Fruit fly (Drosophila melanogaster) whole organism, embryonic: ENCODE results near the gene bwa.

ENCODE experiments used
- Atf3 ChIP-seq: fragments of 200-800 bp; sonication (Bioruptor generic); optimal IDR thresholded peaks from 3 replicates; lab custom pipeline; 2016; ENCODE audit warnings: missing biosample characterization, missing genetic modification characterization
- Awh ChIP-seq: fragments of 200-800 bp; sonication (Bioruptor generic); IDR thresholded peaks from 2 replicates; pipeline ENCODE4, ENCODE4 v1.3.6; 2022; ENCODE audit warnings: missing biosample characterization, missing genetic modification characterization
- Bdp1 ChIP-seq: fragments of 200-800 bp; sonication (Bioruptor generic); optimal IDR thresholded peaks from 3 replicates; lab custom pipeline; 2016; ENCODE audit warnings: missing biosample characterization, missing genetic modification characterization
- CG10274 ChIP-seq: fragments of 200-800 bp; sonication (Bioruptor generic); optimal IDR thresholded peaks from 3 replicates; lab custom pipeline; 2017; ENCODE audit warnings: missing biosample characterization, mild to moderate bottlenecking, missing genetic modification characterization
- CG11504 ChIP-seq: fragments of 200-800 bp; sonication (Bioruptor generic); optimal IDR thresholded peaks from 3 replicates; lab custom pipeline; 2019; ENCODE audit warnings: missing biosample characterization, mild to moderate bottlenecking, missing genetic modification characterization, moderate library complexity
- CG12236 ChIP-seq: fragments of 200-800 bp; sonication (Bioruptor generic); optimal IDR thresholded peaks from 2 replicates; lab custom pipeline; 2016; ENCODE audit warnings: missing biosample characterization, missing genetic modification characterization
- CG12744 ChIP-seq: fragments of 200-800 bp; sonication (Bioruptor generic); optimal IDR thresholded peaks from 2 replicates; lab custom pipeline; 2016; ENCODE audit warnings: missing biosample characterization, missing genetic modification characterization
- CG13624 ChIP-seq: fragments of 200-800 bp; sonication (Bioruptor generic); optimal IDR thresholded peaks from 2 replicates; lab custom pipeline; 2016; ENCODE audit warnings: missing biosample characterization, missing genetic modification characterization
- CG14667 ChIP-seq: fragments of 200-800 bp; sonication (Bioruptor generic); IDR thresholded peaks from 2 replicates; pipeline ENCODE4 v1.3.6; 2022; ENCODE audit warnings: missing biosample characterization, missing genetic modification characterization
- CG15479 ChIP-seq: fragments of 200-800 bp; sonication (Bioruptor generic); optimal IDR thresholded peaks from 3 replicates; lab custom pipeline; 2019; ENCODE audit warnings: missing biosample characterization, mild to moderate bottlenecking, missing genetic modification characterization, moderate library complexity
- CG16815 ChIP-seq: fragments of 200-800 bp; sonication (Bioruptor generic); optimal IDR thresholded peaks from 3 replicates; lab custom pipeline; 2017; ENCODE audit warnings: missing biosample characterization, mild to moderate bottlenecking, missing genetic modification characterization
- CG17359 ChIP-seq: fragments of 200-800 bp; sonication (Bioruptor generic); optimal IDR thresholded peaks from 3 replicates; lab custom pipeline; 2018; ENCODE audit warnings: missing biosample characterization, mild to moderate bottlenecking, missing genetic modification characterization, moderate library complexity
- CG1792 ChIP-seq: fragments of 200-800 bp; sonication (Bioruptor generic); optimal IDR thresholded peaks from 2 replicates; lab custom pipeline; 2016; ENCODE audit warnings: missing biosample characterization, missing genetic modification characterization
- CG3065 ChIP-seq: fragments of 200-800 bp; sonication (Bioruptor generic); optimal IDR thresholded peaks from 2 replicates; lab custom pipeline; 2016; ENCODE audit warnings: missing biosample characterization, missing genetic modification characterization
- CG31441 ChIP-seq: fragments of 200-800 bp; sonication (Bioruptor generic); IDR thresholded peaks from 2 replicates; pipeline ENCODE4 v1.3.6; 2022; ENCODE audit warnings: missing biosample characterization, missing genetic modification characterization
- CG32532 ChIP-seq: fragments of 200-800 bp; sonication (Bioruptor generic); IDR thresholded peaks from 2 replicates; pipeline ENCODE4 v1.3.6; 2022; ENCODE audit warnings: missing biosample characterization, missing genetic modification characterization
- CG4282 ChIP-seq: fragments of 200-800 bp; sonication (Bioruptor generic); optimal IDR thresholded peaks from 2 replicates; lab custom pipeline; 2016; ENCODE audit warnings: missing biosample characterization, missing genetic modification characterization
- CG4360 ChIP-seq: fragments of 200-800 bp; sonication (Bioruptor generic); IDR thresholded peaks from 2 replicates; pipeline ENCODE4 v1.3.6; 2022; ENCODE audit warnings: missing biosample characterization, missing genetic modification characterization
- CG4404 ChIP-seq: fragments of 200-800 bp; sonication (Bioruptor generic); IDR thresholded peaks from 2 replicates; pipeline ENCODE4 v1.3.6; 2022; ENCODE audit warnings: missing biosample characterization, missing genetic modification characterization
- CG4617 ChIP-seq: fragments of 200-800 bp; sonication (Bioruptor generic); optimal IDR thresholded peaks from 3 replicates; lab custom pipeline; 2016; ENCODE audit warnings: missing biosample characterization, missing genetic modification characterization, borderline replicate concordance
- CG7556 ChIP-seq: fragments of 200-800 bp; sonication (Bioruptor generic); optimal IDR thresholded peaks from 2 replicates; lab custom pipeline; 2017; ENCODE audit warnings: missing biosample characterization, mild to moderate bottlenecking, missing genetic modification characterization
- CG7745 ChIP-seq: fragments of 200-800 bp; sonication (Bioruptor generic); optimal IDR thresholded peaks from 2 replicates; lab custom pipeline; 2018; ENCODE audit warnings: missing biosample characterization, mild to moderate bottlenecking, missing genetic modification characterization, moderate library complexity
- CG7839 ChIP-seq: fragments of 200-800 bp; sonication (Bioruptor generic); optimal IDR thresholded peaks from 3 replicates; lab custom pipeline; 2018; ENCODE audit warnings: missing biosample characterization, mild to moderate bottlenecking, missing genetic modification characterization, moderate library complexity
- CHES-1-like ChIP-seq: fragments of 200-800 bp; sonication (Bioruptor generic); optimal IDR thresholded peaks from 2 replicates; lab custom pipeline; 2016; ENCODE audit warnings: missing biosample characterization, missing genetic modification characterization
- CTCF ChIP-seq: fragments of 200-800 bp; sonication (Bioruptor generic); optimal IDR thresholded peaks from 2 replicates; lab custom pipeline; 2017; ENCODE audit warnings: missing biosample characterization, mild to moderate bottlenecking, missing genetic modification characterization, moderate library complexity
- D19B ChIP-seq: fragments of 200-800 bp; sonication (Bioruptor generic); optimal IDR thresholded peaks from 2 replicates; lab custom pipeline; 2017; ENCODE audit warnings: missing biosample characterization, mild to moderate bottlenecking, missing genetic modification characterization
- Dad ChIP-seq: fragments of 200-800 bp; sonication (Bioruptor generic); optimal IDR thresholded peaks from 3 replicates; lab custom pipeline; 2016; ENCODE audit warnings: missing biosample characterization, missing genetic modification characterization
- Dll ChIP-seq: fragments of 200-800 bp; sonication (Bioruptor generic); IDR thresholded peaks from 4 replicates; pipeline ENCODE4 v1.3.6; 2022; ENCODE audit warnings: missing biosample characterization, missing genetic modification characterization; ENCODE audit not compliant: partially characterized antibody
- Fer3 ChIP-seq: fragments of 200-800 bp; sonication (Bioruptor generic); optimal IDR thresholded peaks from 2 replicates; lab custom pipeline; 2018; ENCODE audit warnings: missing biosample characterization, mild to moderate bottlenecking, missing genetic modification characterization, moderate library complexity
- H15 ChIP-seq: fragments of 200-800 bp; sonication (Bioruptor generic); IDR thresholded peaks from 3 replicates; pipeline ENCODE4 v1.3.6; 2022; ENCODE audit warnings: missing biosample characterization, missing genetic modification characterization
- Kr ChIP-seq: fragments of 200-800 bp; sonication (Bioruptor generic); optimal IDR thresholded peaks from 2 replicates; lab custom pipeline; 2017; ENCODE audit warnings: missing biosample characterization, mild to moderate bottlenecking, missing genetic modification characterization
- Med ChIP-seq: fragments of 200-800 bp; sonication (Bioruptor generic); peaks from one replicate; lab custom pipeline; 2016; ENCODE audit warnings: missing biosample characterization, missing genetic modification characterization, mild to moderate bottlenecking, inconsistent platforms, moderate library complexity
- Optix ChIP-seq: fragments of 200-800 bp; sonication (Bioruptor generic); IDR thresholded peaks from 3 replicates; pipeline ENCODE4 v1.3.6; 2022; ENCODE audit warnings: missing biosample characterization, missing genetic modification characterization
- TFAM ChIP-seq: fragments of 200-800 bp; sonication (Bioruptor generic); optimal IDR thresholded peaks from 2 replicates; lab custom pipeline; 2017; ENCODE audit warnings: missing biosample characterization, missing genetic modification characterization, inconsistent platforms
- ac ChIP-seq: fragments of 200-800 bp; sonication (Bioruptor generic); optimal IDR thresholded peaks from 3 replicates; lab custom pipeline; 2017; ENCODE audit warnings: missing biosample characterization, mild to moderate bottlenecking, missing genetic modification characterization
- chinmo ChIP-seq: fragments of 200-800 bp; sonication (Bioruptor generic); IDR thresholded peaks from 4 replicates; pipeline ENCODE4 v1.3.6; 2022; ENCODE audit warnings: missing biosample characterization, missing genetic modification characterization; ENCODE audit not compliant: partially characterized antibody
- chm ChIP-seq: fragments of 200-800 bp; sonication (Bioruptor generic); IDR thresholded peaks from 2 replicates; pipeline ENCODE4 v1.3.6; 2022; ENCODE audit warnings: missing biosample characterization, missing genetic modification characterization
- chn ChIP-seq: fragments of 200-800 bp; sonication (Bioruptor generic); optimal IDR thresholded peaks from 2 replicates; lab custom pipeline; 2016; ENCODE audit warnings: missing biosample characterization, missing genetic modification characterization
- emc ChIP-seq: fragments of 200-800 bp; sonication (Bioruptor generic); optimal IDR thresholded peaks from 2 replicates; lab custom pipeline; 2016; ENCODE audit warnings: missing biosample characterization, missing genetic modification characterization
- fd64A ChIP-seq: fragments of 200-800 bp; sonication (Bioruptor generic); optimal IDR thresholded peaks from 3 replicates; lab custom pipeline; 2018; ENCODE audit warnings: missing biosample characterization, mild to moderate bottlenecking, missing genetic modification characterization
- gro ChIP-seq: fragments of 200-800 bp; sonication (Bioruptor generic); optimal IDR thresholded peaks from 2 replicates; lab custom pipeline; 2016; ENCODE audit warnings: missing biosample characterization, missing genetic modification characterization
- hbn ChIP-seq: fragments of 200-800 bp; sonication (Bioruptor generic); IDR thresholded peaks from 2 replicates; pipeline ENCODE4 v1.3.6; 2022; ENCODE audit warnings: missing biosample characterization, missing genetic modification characterization; ENCODE audit not compliant: partially characterized antibody
- her ChIP-seq: fragments of 200-800 bp; sonication (Bioruptor generic); optimal IDR thresholded peaks from 2 replicates; lab custom pipeline; 2016; ENCODE audit warnings: missing biosample characterization, missing genetic modification characterization
- ind ChIP-seq: fragments of 200-800 bp; sonication (Bioruptor generic); optimal IDR thresholded peaks from 3 replicates; lab custom pipeline; 2016; ENCODE audit warnings: missing biosample characterization, missing genetic modification characterization
- inv ChIP-seq: fragments of 200-800 bp; sonication (Bioruptor generic); IDR thresholded peaks from 2 replicates; pipeline ENCODE4 v1.3.6; 2022; ENCODE audit warnings: missing biosample characterization, missing genetic modification characterization; ENCODE audit not compliant: partially characterized antibody
- lmd ChIP-seq: fragments of 200-800 bp; sonication (Bioruptor generic); IDR thresholded peaks from 2 replicates; pipeline ENCODE4 v1.3.6; 2022; ENCODE audit warnings: missing biosample characterization, missing genetic modification characterization
- mirr ChIP-seq: fragments of 200-800 bp; sonication (Bioruptor generic); optimal IDR thresholded peaks from 3 replicates; lab custom pipeline; 2018; ENCODE audit warnings: missing biosample characterization, mild to moderate bottlenecking, missing genetic modification characterization
- sisA ChIP-seq: fragments of 200-800 bp; sonication (Bioruptor generic); IDR thresholded peaks from 2 replicates; pipeline ENCODE4 v1.3.6; 2022; ENCODE audit warnings: missing biosample characterization, missing genetic modification characterization
- ssp ChIP-seq: fragments of 200-800 bp; sonication (Bioruptor generic); IDR thresholded peaks from 2 replicates; pipeline ENCODE4 v1.3.6; 2022; ENCODE audit warnings: missing biosample characterization, missing genetic modification characterization
- stc ChIP-seq: fragments of 200-800 bp; sonication (Bioruptor generic); IDR thresholded peaks from 2 replicates; pipeline ENCODE4 v1.3.6; 2022; ENCODE audit warnings: missing biosample characterization, missing genetic modification characterization
- wek ChIP-seq: fragments of 200-800 bp; sonication (Bioruptor generic); optimal IDR thresholded peaks from 3 replicates; lab custom pipeline; 2018; ENCODE audit warnings: missing biosample characterization, mild to moderate bottlenecking, missing genetic modification characterization, moderate library complexity

bwa gene

DNA sequence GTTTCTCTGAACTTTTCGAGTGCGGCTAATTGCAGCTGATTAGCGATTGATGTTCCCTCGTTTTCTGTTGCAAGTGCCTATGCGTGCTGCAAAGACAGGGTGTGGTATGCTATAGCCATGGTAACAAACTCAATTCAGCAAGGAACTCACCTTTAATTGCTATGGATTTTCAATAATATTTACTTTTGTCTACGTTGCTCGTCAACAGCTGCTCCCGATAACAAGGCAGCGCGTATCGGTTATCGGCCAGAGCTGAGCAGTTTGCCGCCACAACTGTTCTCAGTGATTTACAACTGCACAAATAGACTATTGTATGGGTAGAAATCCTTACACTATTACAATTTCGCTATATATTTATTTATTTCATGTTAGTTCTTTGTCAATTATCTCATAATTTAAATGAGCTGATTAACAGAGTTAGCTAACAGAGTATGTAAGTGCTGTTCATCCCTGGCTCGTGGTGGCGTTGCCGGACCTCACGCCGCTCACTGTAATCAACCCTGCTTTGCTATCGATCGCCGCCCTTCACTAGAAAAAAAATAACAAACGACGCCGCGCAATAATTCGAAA lies 9.1 kb downstream of the bwa start, which contains the start of the genes pr and neb (continued):
- TF ChIP-seq inv (GFP tag; lab: Robert Waterston, UW), result peak; percentile 35; the same call in 1 of the 2 replicates
- TF ChIP-seq CG15479 (GFP tag; lab: Kevin White, UChicago), result no peak
- no peak for TF ChIP-seq Fer3 (tag; lab: Kevin White, UChicago)
- no peak for TF ChIP-seq CHES-1-like
- TF ChIP-seq Atf3 (GFP tag; lab: Kevin White, UChicago), result no peak
- TF ChIP-seq ac (GFP tag; lab: Kevin White, UChicago), result no peak
- TF ChIP-seq Bdp1 (GFP tag; lab: Kevin White, UChicago), result peak; percentile 31
- peak; percentile 45; the same call in 1 of the 2 replicates for TF ChIP-seq CG32532 (GFP tag; lab: Robert Waterston, UW)
- peak; percentile 65; the same call in 2 of the 4 replicates for TF ChIP-seq Dll (GFP tag; lab: Robert Waterston, UW)
- peak; percentile 7 for TF ChIP-seq gro (GFP tag; lab: Kevin White, UChicago)
- no peak for TF ChIP-seq H15 (GFP tag; lab: Robert Waterston, UW)
- TF ChIP-seq CG16815 (GFP tag; lab: Kevin White, UChicago), result no peak
- TF ChIP-seq CG31441 (GFP tag; lab: Robert Waterston, UW), result peak; percentile 30; the same call in 1 of the 2 replicates
- no peak for TF ChIP-seq wek (GFP tag; lab: Kevin White, UChicago)
- TF ChIP-seq CG14667, result no peak
- peak; percentile 71 for TF ChIP-seq CG7839 (tag; lab: Kevin White, UChicago)
- peak; percentile 61 for TF ChIP-seq CG7556 (GFP tag; lab: Kevin White, UChicago)
- no peak for TF ChIP-seq CG10274 (GFP tag; lab: Kevin White, UChicago)
- TF ChIP-seq chinmo (GFP tag; lab: Robert Waterston, UW), result 0 out of 4 replicates have a peak, but pooled peaks have one; percentile 35
- no peak for TF ChIP-seq CG4404 (GFP tag; lab: Robert Waterston, UW)
- peak; percentile 78 for TF ChIP-seq CG11504 (tag; lab: Kevin White, UChicago)
- TF ChIP-seq sisA, result peak; percentile 59
- TF ChIP-seq ind (GFP tag; lab: Kevin White, UChicago), result peak; percentile 11
- peak; percentile 89 for TF ChIP-seq Med (GFP tag; lab: Kevin White, UChicago)
- no peak for TF ChIP-seq TFAM (GFP tag; lab: Kevin White, UChicago)
- TF ChIP-seq CG12744, result no peak
- no peak for TF ChIP-seq her (GFP tag; lab: Kevin White, UChicago)
- TF ChIP-seq CTCF (GFP tag; lab: Kevin White, UChicago), result no peak
- peak; percentile 26 for TF ChIP-seq chn
- no peak for TF ChIP-seq stc (GFP tag; lab: Robert Waterston, UW)
- no peak; the same call in 1 of the 2 replicates for TF ChIP-seq ssp (GFP tag; lab: Robert Waterston, UW)
- TF ChIP-seq Dad (GFP tag; lab: Kevin White, UChicago), result peak; percentile 56
- TF ChIP-seq D19B (GFP tag; lab: Kevin White, UChicago), result no peak
- no peak for TF ChIP-seq Kr
- no peak for TF ChIP-seq CG3065 (GFP tag; lab: Kevin White, UChicago)
- no peak for TF ChIP-seq CG7745 (tag; lab: Kevin White, UChicago)
- TF ChIP-seq hbn (GFP tag; lab: Robert Waterston, UW), result no peak
- no peak for TF ChIP-seq CG12236
- no peak for TF ChIP-seq mirr (GFP tag; lab: Kevin White, UChicago)
- no peak for TF ChIP-seq fd64A (GFP tag; lab: Kevin White, UChicago)
- peak; percentile 31 for TF ChIP-seq CG13624
- TF ChIP-seq emc, result peak; percentile 2
- peak; percentile 74 for TF ChIP-seq lmd (GFP tag; lab: Robert Waterston, UW)
- TF ChIP-seq CG4360 (GFP tag; lab: Robert Waterston, UW), result no peak
- TF ChIP-seq CG4282 (GFP tag; lab: Kevin White, UChicago), result no peak
- TF ChIP-seq Awh, result no peak
- TF ChIP-seq Optix (GFP tag; lab: Robert Waterston, UW), result peak; percentile 6; the same call in 1 of the 3 replicates
- TF ChIP-seq chm (GFP tag; lab: Robert Waterston, UW), result peak; percentile 48; the same call in 1 of the 2 replicates
- no peak for TF ChIP-seq CG1792
- no peak for TF ChIP-seq CG17359
- TF ChIP-seq CG4617 (GFP tag; lab: Kevin White, UChicago), result peak; percentile 25
